Fruit fly (Drosophila melanogaster) whole organism, prepupa: ENCODE results near the gene Oseg4.

Source experiments
- Blimp-1 ChIP-seq: fragments of 200-800 bp; sonication (Bioruptor generic); optimal IDR thresholded peaks from 3 replicates; lab custom pipeline; 2017; ENCODE audit warnings: missing biosample characterization, missing genetic modification characterization, mild to moderate bottlenecking, moderate library complexity, missing genetic modification reagents
- CG10631 ChIP-seq: fragments of 200-800 bp; sonication (Bioruptor generic); optimal IDR thresholded peaks from 2 replicates; lab custom pipeline; 2016; ENCODE audit warnings: missing biosample characterization, missing genetic modification characterization
- CG10669 ChIP-seq: fragments of 200-800 bp; sonication (Bioruptor generic); optimal IDR thresholded peaks from 3 replicates; lab custom pipeline; 2018; ENCODE audit warnings: missing biosample characterization, mild to moderate bottlenecking, missing genetic modification characterization, moderate library complexity
- CG11294 ChIP-seq: fragments of 200-800 bp; sonication (Bioruptor generic); IDR thresholded peaks from 2 replicates; pipeline ENCODE4 v1.3.6; 2022; ENCODE audit warnings: missing biosample characterization, missing genetic modification characterization
- CG11902 ChIP-seq: fragments of 200-800 bp; sonication (Bioruptor generic); optimal IDR thresholded peaks from 3 replicates; lab custom pipeline; 2016; ENCODE audit warnings: missing biosample characterization, missing genetic modification characterization
- CG15336 ChIP-seq: fragments of 200-800 bp; sonication (Bioruptor generic); IDR thresholded peaks from 2 replicates; pipeline ENCODE4 v1.3.6; 2022; ENCODE audit warnings: missing biosample characterization, missing genetic modification characterization
- CG1621 ChIP-seq: fragments of 200-800 bp; sonication (Bioruptor generic); optimal IDR thresholded peaks from 3 replicates; lab custom pipeline; 2018; ENCODE audit warnings: missing biosample characterization, mild to moderate bottlenecking, missing genetic modification characterization
- CG3032 ChIP-seq: fragments of 200-800 bp; optimal IDR thresholded peaks from 2 replicates; lab custom pipeline; 2019; ENCODE audit warnings: missing biosample characterization, mild to moderate bottlenecking, missing genetic modification characterization, moderate library complexity
- CG32006 ChIP-seq: fragments of 200-800 bp; sonication (Bioruptor generic); optimal IDR thresholded peaks from 3 replicates; lab custom pipeline; 2017; ENCODE audit warnings: missing biosample characterization, mild to moderate bottlenecking, missing genetic modification characterization
- CG34406 ChIP-seq: fragments of 200-800 bp; sonication (Bioruptor generic); optimal IDR thresholded peaks from 3 replicates; lab custom pipeline; 2016; ENCODE audit warnings: missing biosample characterization, missing genetic modification characterization
- CG3919 ChIP-seq: fragments of 200-800 bp; sonication (Bioruptor generic); optimal IDR thresholded peaks from 3 replicates; lab custom pipeline; 2016; ENCODE audit warnings: missing biosample characterization, missing genetic modification characterization
- CG4318 ChIP-seq: fragments of 200-800 bp; sonication (Bioruptor generic); optimal IDR thresholded peaks from 3 replicates; lab custom pipeline; 2017; ENCODE audit warnings: missing biosample characterization, mild to moderate bottlenecking, missing genetic modification characterization
- CG6163 ChIP-seq: fragments of 200-800 bp; sonication (Bioruptor generic); IDR thresholded peaks from 3 replicates; pipeline ENCODE4 v1.3.6; 2022; ENCODE audit warnings: missing biosample characterization, missing genetic modification characterization
- CG6792 ChIP-seq: fragments of 200-800 bp; sonication (Bioruptor generic); optimal IDR thresholded peaks from 3 replicates; lab custom pipeline; 2016; ENCODE audit warnings: missing biosample characterization, missing genetic modification characterization
- CG6808 ChIP-seq: fragments of 200-800 bp; sonication (Bioruptor generic); optimal IDR thresholded peaks from 3 replicates; lab custom pipeline; 2017; ENCODE audit warnings: missing biosample characterization, missing genetic modification characterization, mild to moderate bottlenecking, moderate library complexity, missing genetic modification reagents
- CG6854 ChIP-seq: fragments of 200-800 bp; sonication (Bioruptor generic); optimal IDR thresholded peaks from 2 replicates; lab custom pipeline; 2017; ENCODE audit warnings: missing biosample characterization, mild to moderate bottlenecking, missing genetic modification characterization
- CG9139 ChIP-seq: fragments of 200-800 bp; sonication (Bioruptor generic); optimal IDR thresholded peaks from 3 replicates; lab custom pipeline; 2017; ENCODE audit warnings: missing biosample characterization, mild to moderate bottlenecking, missing genetic modification characterization
- Eip75B ChIP-seq: fragments of 200-800 bp; sonication (Bioruptor generic); optimal IDR thresholded peaks from 3 replicates; lab custom pipeline; 2016; ENCODE audit warnings: missing biosample characterization, missing genetic modification characterization
- Eip78C ChIP-seq: fragments of 200-800 bp; sonication (Bioruptor generic); peaks from one replicate; lab custom pipeline; 2016; ENCODE audit warnings: missing biosample characterization, missing genetic modification characterization
- Ets21C ChIP-seq: fragments of 200-800 bp; sonication (Bioruptor generic); optimal IDR thresholded peaks from 3 replicates; lab custom pipeline; 2016; ENCODE audit warnings: missing biosample characterization, missing genetic modification characterization
- Gug ChIP-seq: fragments of 200-800 bp; sonication (Bioruptor generic); IDR thresholded peaks from 2 replicates; pipeline ENCODE4 v1.3.6; 2022; ENCODE audit warnings: missing biosample characterization, missing genetic modification characterization
- Hr38 ChIP-seq: sonication (Bioruptor generic); optimal IDR thresholded peaks from 2 replicates; lab custom pipeline; 2016; ENCODE audit warnings: missing biosample characterization, missing genetic modification characterization
- Hr39 ChIP-seq: fragments of 200-800 bp; sonication (Bioruptor generic); optimal IDR thresholded peaks from 2 replicates; lab custom pipeline; 2016; ENCODE audit warnings: missing biosample characterization, missing genetic modification characterization
- Hr4 ChIP-seq: fragments of 200-800 bp; sonication (Bioruptor generic); optimal IDR thresholded peaks from 3 replicates; lab custom pipeline; 2016; ENCODE audit warnings: missing biosample characterization, missing genetic modification characterization
- Lpt ChIP-seq: fragments of 200-800 bp; sonication (Bioruptor generic); optimal IDR thresholded peaks from 3 replicates; lab custom pipeline; 2016; ENCODE audit warnings: missing biosample characterization, missing genetic modification characterization
- Met ChIP-seq: fragments of 200-800 bp; sonication (Bioruptor generic); optimal IDR thresholded peaks from 3 replicates; lab custom pipeline; 2016; ENCODE audit warnings: missing biosample characterization, missing genetic modification characterization
- OdsH ChIP-seq: fragments of 200-800 bp; sonication (Bioruptor generic); optimal IDR thresholded peaks from 3 replicates; lab custom pipeline; 2016; ENCODE audit warnings: missing biosample characterization, missing genetic modification characterization
- Smox ChIP-seq: fragments of 200-800 bp; sonication (Bioruptor generic); optimal IDR thresholded peaks from 3 replicates; lab custom pipeline; 2016; ENCODE audit warnings: missing biosample characterization, missing genetic modification characterization
- Sox102F ChIP-seq: fragments of 200-800 bp; sonication (Bioruptor generic); optimal IDR thresholded peaks from 2 replicates; lab custom pipeline; 2016; ENCODE audit warnings: missing biosample characterization, mild to moderate bottlenecking, missing genetic modification characterization
- Sox14 ChIP-seq: fragments of 200-800 bp; sonication (Bioruptor generic); optimal IDR thresholded peaks from 3 replicates; lab custom pipeline; 2016; ENCODE audit warnings: missing biosample characterization, missing genetic modification characterization
- Sox15 ChIP-seq: fragments of 200-800 bp; sonication (Bioruptor generic); optimal IDR thresholded peaks from 3 replicates; lab custom pipeline; 2016; ENCODE audit warnings: missing biosample characterization, missing genetic modification characterization
- achi ChIP-seq: fragments of 200-800 bp; sonication (Bioruptor generic); optimal IDR thresholded peaks from 3 replicates; lab custom pipeline; 2016; ENCODE audit warnings: missing biosample characterization, missing genetic modification characterization
- acj6 ChIP-seq: fragments of 200-800 bp; sonication (Bioruptor generic); optimal IDR thresholded peaks from 3 replicates; lab custom pipeline; 2016; ENCODE audit warnings: missing biosample characterization, missing genetic modification characterization
- cyc ChIP-seq: fragments of 200-800 bp; sonication (Bioruptor generic); optimal IDR thresholded peaks from 3 replicates; lab custom pipeline; 2016; ENCODE audit warnings: missing biosample characterization, missing genetic modification characterization
- dac ChIP-seq: fragments of 200-800 bp; sonication (Bioruptor generic); optimal IDR thresholded peaks from 2 replicates; lab custom pipeline; 2017; ENCODE audit warnings: missing biosample characterization, mild to moderate bottlenecking, missing genetic modification characterization
- dsx ChIP-seq: fragments of 200-800 bp; optimal IDR thresholded peaks from 3 replicates; lab custom pipeline; 2019; ENCODE audit warnings: missing biosample characterization, mild to moderate bottlenecking, missing genetic modification characterization, moderate library complexity; ENCODE audit not compliant: poor library complexity, severe bottlenecking
- eg ChIP-seq: fragments of 200-800 bp; sonication (Bioruptor generic); IDR thresholded peaks from 3 replicates; pipeline ENCODE4 v1.3.6; 2022; ENCODE audit warnings: missing biosample characterization, missing genetic modification characterization
- esn ChIP-seq: fragments of 200-800 bp; sonication (Bioruptor generic); optimal IDR thresholded peaks from 2 replicates; lab custom pipeline; 2016; ENCODE audit warnings: missing biosample characterization, mild to moderate bottlenecking, missing genetic modification characterization, moderate library complexity
- fd59A ChIP-seq: fragments of 200-800 bp; sonication (Bioruptor generic); optimal IDR thresholded peaks from 2 replicates; lab custom pipeline; 2017; ENCODE audit warnings: missing biosample characterization, mild to moderate bottlenecking, missing genetic modification characterization, missing genetic modification reagents
- fkh ChIP-seq: fragments of 200-800 bp; sonication (Bioruptor generic); optimal IDR thresholded peaks from 3 replicates; lab custom pipeline; 2017; ENCODE audit warnings: missing biosample characterization, mild to moderate bottlenecking, missing genetic modification characterization, moderate library complexity
- lz ChIP-seq: fragments of 200-800 bp; sonication (Bioruptor generic); optimal IDR thresholded peaks from 3 replicates; lab custom pipeline; 2016; ENCODE audit warnings: missing biosample characterization, missing genetic modification characterization
- net ChIP-seq: fragments of 200-800 bp; sonication (Bioruptor generic); optimal IDR thresholded peaks from 3 replicates; lab custom pipeline; 2016; ENCODE audit warnings: missing biosample characterization, missing genetic modification characterization
- salr ChIP-seq, 2 experiments: fragments of 200-800 bp; sonication (Bioruptor generic); optimal IDR thresholded peaks; 3 replicates each; lab custom pipeline; 2016 to 2018; ENCODE audit warnings: missing biosample characterization in 2 of 2, missing genetic modification characterization in 2 of 2, mild to moderate bottlenecking in 1 of 2
- svp ChIP-seq: fragments of 200-800 bp; sonication (Bioruptor generic); peaks from one replicate; lab custom pipeline; 2016; ENCODE audit warnings: missing biosample characterization, missing genetic modification characterization
- topi ChIP-seq: fragments of 200-800 bp; sonication (Bioruptor generic); optimal IDR thresholded peaks from 3 replicates; lab custom pipeline; 2016; ENCODE audit warnings: missing biosample characterization, missing genetic modification characterization
- vri ChIP-seq: fragments of 200-800 bp; sonication (Bioruptor generic); optimal IDR thresholded peaks from 3 replicates; lab custom pipeline; 2016; ENCODE audit warnings: missing biosample characterization, mild to moderate bottlenecking, missing genetic modification characterization

The Oseg4 gene

DNA sequence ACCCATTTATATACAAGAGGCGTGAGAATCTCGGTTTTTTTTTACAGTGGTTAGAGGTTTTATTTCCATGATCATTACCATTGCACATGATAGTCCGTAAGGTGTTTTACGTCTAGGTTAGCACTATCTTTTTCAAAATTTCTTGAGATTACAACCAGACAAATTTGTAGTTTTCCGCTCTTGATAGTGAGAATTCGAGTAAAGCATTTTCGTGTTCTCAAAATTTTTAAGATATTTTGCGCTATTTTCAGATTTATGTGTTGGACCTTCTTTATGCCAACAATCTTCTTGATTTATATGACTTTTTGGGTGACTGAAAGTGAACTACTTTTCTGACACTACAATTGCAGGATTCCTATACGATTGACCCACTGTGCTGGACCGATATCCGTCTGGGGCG is 5.5 kb upstream of the Oseg4 start (continued):
- TF ChIP-seq Sox14 (GFP tag; lab: Kevin White, UChicago) (peak; percentile 5), topi (GFP tag; lab: Kevin White, UChicago) (peak; percentile 49), CG3032 (tag; lab: Kevin White, UChicago) (no peak), CG15336 (GFP tag; lab: Robert Waterston, UW) (peak; percentile 40; the same call in 1 of the 2 replicates), Eip78C (GFP tag; lab: Kevin White, UChicago) (peak; percentile 65), Hr39 (GFP tag; lab: Kevin White, UChicago) (peak; percentile 48), CG6792 (GFP tag; lab: Kevin White, UChicago) (peak; percentile 38), fkh (GFP tag; lab: Kevin White, UChicago) (no peak), cyc (GFP tag; lab: Kevin White, UChicago) (peak; percentile 25), dac (GFP tag; lab: Kevin White, UChicago) (peak; percentile 3), CG1621 (tag; lab: Kevin White, UChicago) (no peak), CG6808 (GFP tag; lab: Kevin White, UChicago) (no peak), Gug (GFP tag; lab: Robert Waterston, UW) (no peak), achi (peak; percentile 7), Met (GFP tag; lab: Kevin White, UChicago) (peak; percentile 30), Blimp-1 (GFP tag; lab: Kevin White, UChicago) (no peak), CG11902 (GFP tag; lab: Kevin White, UChicago) (no peak), CG6854 (GFP tag; lab: Kevin White, UChicago) (no peak), vri (GFP tag; lab: Kevin White, UChicago) (no peak), net (peak; percentile 40), esn (GFP tag; lab: Kevin White, UChicago) (peak; percentile 41), Hr4 (peak; percentile 48), Smox (peak; percentile 35), Sox102F (peak; percentile 15), eg (GFP tag; lab: Robert Waterston, UW) (no peak; the same call in 2 of the 3 replicates), Hr38 (no peak), Eip75B (GFP tag; lab: Kevin White, UChicago) (peak; percentile 14), fd59A (GFP tag; lab: Kevin White, UChicago) (no peak), lz (peak; percentile 22), OdsH (GFP tag; lab: Kevin White, UChicago) (peak; percentile 38), CG9139 (GFP tag; lab: Kevin White, UChicago) (no peak), CG10631 (GFP tag; lab: Kevin White, UChicago) (peak; percentile 23), CG34406 (GFP tag; lab: Kevin White, UChicago) (peak; percentile 18), svp (no peak), CG10669 (GFP tag; lab: Kevin White, UChicago) (no peak), CG3919 (peak; percentile 15), CG11294 (peak; percentile 45), CG4318 (GFP tag; lab: Kevin White, UChicago) (peak; percentile 40)

DNA sequence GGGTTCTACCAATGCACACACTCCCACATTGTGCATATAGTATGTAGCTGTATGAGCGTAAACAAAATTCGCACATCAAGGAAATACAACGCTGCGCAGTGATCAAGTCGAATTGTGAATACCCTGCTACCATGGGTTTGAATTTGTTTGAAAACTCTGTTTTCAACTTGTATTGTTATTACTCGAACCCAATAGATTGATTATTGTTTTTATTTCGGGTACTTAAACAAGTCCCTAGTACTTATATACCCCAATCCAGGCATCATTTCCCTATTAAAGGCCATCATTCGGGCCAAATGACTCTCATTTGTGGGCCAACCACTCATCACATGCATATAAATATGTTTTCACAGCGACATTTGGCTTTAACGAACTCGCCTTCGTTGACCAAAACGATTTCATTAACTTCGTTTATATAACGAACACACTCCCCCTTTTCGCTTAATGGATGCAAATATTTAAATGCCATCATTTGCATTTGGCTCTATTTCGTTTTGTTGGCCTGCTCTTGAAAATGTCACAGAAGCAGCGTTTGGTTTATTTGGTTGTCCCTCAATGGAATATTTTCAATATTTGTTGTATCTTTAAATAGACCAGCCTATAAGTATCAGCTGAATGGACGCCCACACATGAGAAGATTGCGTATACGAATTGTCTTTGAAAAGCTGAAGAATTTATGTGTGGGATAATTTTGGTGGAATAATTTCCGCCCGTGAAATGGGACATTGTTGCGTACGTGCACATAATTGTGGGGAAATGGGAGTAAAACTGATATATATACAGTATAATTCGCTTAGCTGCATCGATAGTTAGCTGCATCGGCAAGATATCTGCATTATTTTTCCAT is 4.8 kb upstream of the Oseg4 start:
- TF ChIP-seq CG6163 (GFP tag; lab: Robert Waterston, UW) (peak; percentile 70), Smox (peak; percentile 63), Sox102F (peak; percentile 60), CG6808 (GFP tag; lab: Kevin White, UChicago) (no peak), acj6 (peak; percentile 45), eg (GFP tag; lab: Robert Waterston, UW) (peak; percentile 78), salr (GFP tag; optimal IDR thresholded peaks at IDR 0.05; lab: Kevin White, UChicago) (peak in 1 of 2 experiments; percentile 28), CG10631 (GFP tag; lab: Kevin White, UChicago) (peak; percentile 21), OdsH (GFP tag; lab: Kevin White, UChicago) (peak; percentile 69), Lpt (GFP tag; lab: Kevin White, UChicago) (peak; percentile 33), CG6854 (GFP tag; lab: Kevin White, UChicago) (no peak), dsx (no peak), net (peak; percentile 53), Ets21C (GFP tag; lab: Kevin White, UChicago) (peak; percentile 56), CG6792 (GFP tag; lab: Kevin White, UChicago) (peak; percentile 44), fkh (GFP tag; lab: Kevin White, UChicago) (peak; percentile 14), Hr4 (peak; percentile 64), CG1621 (tag; lab: Kevin White, UChicago) (no peak), esn (GFP tag; lab: Kevin White, UChicago) (peak; percentile 74), CG11294 (peak; percentile 56; the same call in 1 of the 2 replicates), cyc (GFP tag; lab: Kevin White, UChicago) (no peak), lz (peak; percentile 75), CG15336 (GFP tag; lab: Robert Waterston, UW) (peak; percentile 49; the same call in 1 of the 2 replicates), CG4318 (GFP tag; lab: Kevin White, UChicago) (no peak), Sox15 (peak; percentile 57), CG32006 (peak; percentile 63)
